Worm (Caenorhabditis elegans): ENCODE measurements around the gene R11D1.3.

DNA sequence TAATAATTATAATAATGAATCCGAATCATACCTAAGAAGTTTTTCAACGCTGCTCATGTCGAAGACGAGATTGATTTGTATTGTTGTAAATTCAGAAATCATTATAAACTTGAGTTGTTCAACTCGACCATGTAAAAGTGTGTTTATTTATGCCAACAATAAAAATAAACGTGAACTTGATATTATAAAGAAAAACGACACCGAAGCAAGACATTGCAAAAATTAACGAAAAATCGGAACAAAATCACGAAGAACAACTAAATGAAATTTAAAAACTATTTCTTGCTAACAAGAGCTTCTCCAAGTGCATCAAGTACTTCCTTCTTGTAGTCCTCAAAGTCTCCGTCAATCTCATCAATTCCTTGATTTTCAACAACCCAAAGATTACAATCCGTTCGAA lies 49.0 kb upstream of the R11D1.3 start, which contains the start of gene F18E2.15:
- TF ChIP-seq daf-12 (tag; optimal IDR thresholded peaks at IDR 0.05): no peak
- no peak for TF ChIP-seq ama-1 (optimal IDR thresholded peaks at IDR 0.05)
- no peak for TF ChIP-seq lin-15B (tag; optimal IDR thresholded peaks at IDR 0.05)
